Fruit fly (Drosophila melanogaster) whole organism, embryonic: ENCODE results near the gene CG33108.

Experiments
- Antp ChIP-seq: fragments of 200-800 bp; sonication (Bioruptor generic); optimal IDR thresholded peaks from 3 replicates; lab custom pipeline; 2016; ENCODE audit warnings: missing biosample characterization, missing genetic modification characterization
- Atf3 ChIP-seq: fragments of 200-800 bp; sonication (Bioruptor generic); optimal IDR thresholded peaks from 3 replicates; lab custom pipeline; 2016; ENCODE audit warnings: missing biosample characterization, missing genetic modification characterization
- BtbVII ChIP-seq: fragments of 200-800 bp; sonication (Bioruptor generic); optimal IDR thresholded peaks from 3 replicates; lab custom pipeline; 2017; ENCODE audit warnings: missing biosample characterization, mild to moderate bottlenecking, missing genetic modification characterization
- CG11560 ChIP-seq: fragments of 200-800 bp; sonication (Bioruptor generic); IDR thresholded peaks from 3 replicates; pipeline ENCODE4 v1.3.6; 2022; ENCODE audit warnings: missing biosample characterization, missing genetic modification characterization
- CG11695 ChIP-seq: fragments of 200-800 bp; sonication (Bioruptor generic); IDR thresholded peaks from 3 replicates; pipeline ENCODE4 v1.3.6; 2022; ENCODE audit warnings: missing biosample characterization, missing genetic modification characterization
- CG13296 ChIP-seq: fragments of 200-800 bp; sonication (Bioruptor generic); optimal IDR thresholded peaks from 3 replicates; lab custom pipeline; 2018; ENCODE audit warnings: missing biosample characterization, mild to moderate bottlenecking, missing genetic modification characterization
- CG15479 ChIP-seq: fragments of 200-800 bp; sonication (Bioruptor generic); optimal IDR thresholded peaks from 3 replicates; lab custom pipeline; 2019; ENCODE audit warnings: missing biosample characterization, mild to moderate bottlenecking, missing genetic modification characterization, moderate library complexity
- CG17829 ChIP-seq: fragments of 200-800 bp; optimal IDR thresholded peaks from 2 replicates; lab custom pipeline; 2019; ENCODE audit warnings: missing biosample characterization, mild to moderate bottlenecking, missing genetic modification characterization, moderate library complexity
- CG18599 ChIP-seq: fragments of 200-800 bp; sonication (Bioruptor generic); optimal IDR thresholded peaks from 3 replicates; lab custom pipeline; 2017; ENCODE audit warnings: missing biosample characterization, missing genetic modification characterization, mild to moderate bottlenecking, moderate library complexity, missing genetic modification reagents
- CG2199 ChIP-seq: fragments of 200-800 bp; sonication (Bioruptor generic); IDR thresholded peaks from 3 replicates; pipeline ENCODE4 v1.3.6; 2022; ENCODE audit warnings: missing biosample characterization, missing genetic modification characterization
- CG2678 ChIP-seq: fragments of 200-800 bp; sonication (Bioruptor generic); optimal IDR thresholded peaks from 3 replicates; lab custom pipeline; 2019; ENCODE audit warnings: missing biosample characterization, mild to moderate bottlenecking, missing genetic modification characterization, moderate library complexity
- CG2875 ChIP-seq: fragments of 200-800 bp; sonication (Bioruptor generic); optimal IDR thresholded peaks from 2 replicates; lab custom pipeline; 2017; ENCODE audit warnings: missing biosample characterization, mild to moderate bottlenecking, missing genetic modification characterization, missing genetic modification reagents
- CG3065 ChIP-seq: fragments of 200-800 bp; sonication (Bioruptor generic); optimal IDR thresholded peaks from 2 replicates; lab custom pipeline; 2016; ENCODE audit warnings: missing biosample characterization, missing genetic modification characterization
- CG31224 ChIP-seq: fragments of 200-800 bp; sonication (Bioruptor generic); IDR thresholded peaks from 2 replicates; pipeline ENCODE4 v1.3.6; 2022; ENCODE audit warnings: missing biosample characterization, missing genetic modification characterization
- CG32772 ChIP-seq: fragments of 200-800 bp; sonication (Bioruptor generic); IDR thresholded peaks from 2 replicates; pipeline ENCODE4 v1.3.6; 2022; ENCODE audit warnings: missing biosample characterization, missing genetic modification characterization
- CG3847 ChIP-seq: fragments of 200-800 bp; sonication (Bioruptor generic); IDR thresholded peaks from 2 replicates; pipeline ENCODE4 v1.3.6; 2022; ENCODE audit warnings: missing biosample characterization, missing genetic modification characterization
- CG4360 ChIP-seq: fragments of 200-800 bp; sonication (Bioruptor generic); IDR thresholded peaks from 2 replicates; pipeline ENCODE4 v1.3.6; 2022; ENCODE audit warnings: missing biosample characterization, missing genetic modification characterization
- CG4404 ChIP-seq: fragments of 200-800 bp; sonication (Bioruptor generic); IDR thresholded peaks from 2 replicates; pipeline ENCODE4 v1.3.6; 2022; ENCODE audit warnings: missing biosample characterization, missing genetic modification characterization
- CG4424 ChIP-seq: fragments of 200-800 bp; sonication (Bioruptor generic); optimal IDR thresholded peaks from 3 replicates; lab custom pipeline; 2016; ENCODE audit warnings: missing biosample characterization, missing genetic modification characterization
- CG6175 ChIP-seq: fragments of 200-800 bp; sonication (Bioruptor generic); IDR thresholded peaks from 3 replicates; pipeline ENCODE4 v1.3.6; 2022; ENCODE audit warnings: missing biosample characterization, missing genetic modification characterization
- CG6272 ChIP-seq: fragments of 200-800 bp; sonication (Bioruptor generic); IDR thresholded peaks from 2 replicates; pipeline ENCODE4 v1.3.6; 2022; ENCODE audit warnings: missing biosample characterization, missing genetic modification characterization
- CG6765 ChIP-seq: fragments of 200-800 bp; sonication (Bioruptor generic); optimal IDR thresholded peaks from 3 replicates; lab custom pipeline; 2017; ENCODE audit warnings: missing biosample characterization, mild to moderate bottlenecking, missing genetic modification characterization
- CG6854 ChIP-seq: fragments of 200-800 bp; sonication (Bioruptor generic); optimal IDR thresholded peaks from 3 replicates; lab custom pipeline; 2017; ENCODE audit warnings: missing biosample characterization, mild to moderate bottlenecking, missing genetic modification characterization
- CG8765 ChIP-seq: fragments of 200-800 bp; sonication (Bioruptor generic); IDR thresholded peaks from 2 replicates; pipeline ENCODE4 v1.3.6; 2022; ENCODE audit warnings: missing biosample characterization, missing genetic modification characterization
- CrebB ChIP-seq: fragments of 200-800 bp; sonication (Bioruptor generic); optimal IDR thresholded peaks from 3 replicates; lab custom pipeline; 2018; ENCODE audit warnings: missing biosample characterization, mild to moderate bottlenecking, missing genetic modification characterization
- Dek ChIP-seq: fragments of 200-800 bp; sonication (Bioruptor generic); optimal IDR thresholded peaks from 3 replicates; lab custom pipeline; 2019; ENCODE audit warnings: missing biosample characterization, mild to moderate bottlenecking, missing genetic modification characterization, moderate library complexity
- Dip2 ChIP-seq: fragments of 200-800 bp; sonication (Bioruptor generic); IDR thresholded peaks from 2 replicates; pipeline ENCODE4 v1.3.6; 2022; ENCODE audit warnings: missing biosample characterization, missing genetic modification characterization
- Fer2 ChIP-seq: fragments of 200-800 bp; sonication (Bioruptor generic); optimal IDR thresholded peaks from 2 replicates; lab custom pipeline; 2018; ENCODE audit warnings: missing biosample characterization, mild to moderate bottlenecking, missing genetic modification characterization, moderate library complexity
- HLH54F ChIP-seq: fragments of 200-800 bp; sonication (Bioruptor generic); optimal IDR thresholded peaks from 3 replicates; lab custom pipeline; 2016; ENCODE audit warnings: missing biosample characterization, missing genetic modification characterization
- Lpt ChIP-seq: fragments of >200 bp; optimal IDR thresholded peaks from 2 replicates; lab custom pipeline; 2018; ENCODE audit warnings: missing biosample characterization, missing genetic modification characterization
- NC2β ChIP-seq: fragments of 200-800 bp; sonication (Bioruptor generic); optimal IDR thresholded peaks from 2 replicates; lab custom pipeline; 2016; ENCODE audit warnings: missing biosample characterization, missing genetic modification characterization
- Rx ChIP-seq: fragments of 200-800 bp; sonication (Bioruptor generic); IDR thresholded peaks from 2 replicates; pipeline ENCODE4 v1.3.6; 2022; ENCODE audit warnings: missing biosample characterization, missing genetic modification characterization
- Sox100B ChIP-seq: fragments of 200-800 bp; sonication (Bioruptor generic); optimal IDR thresholded peaks from 3 replicates; lab custom pipeline; 2018; ENCODE audit warnings: missing biosample characterization, mild to moderate bottlenecking, missing genetic modification characterization
- Stat92E ChIP-seq, 3 experiments: fragments of >200 bp in 2 of 3; fragments of 200-800 bp in 1 of 3; sonication (Bioruptor generic) in 1 of 3; optimal IDR thresholded peaks; 2 replicates each; lab custom pipeline; 2017 to 2019; ENCODE audit warnings: missing biosample characterization in 3 of 3, missing genetic modification characterization in 3 of 3, mild to moderate bottlenecking in 1 of 3, moderate library complexity in 1 of 3
- Taf1 ChIP-seq: fragments of 200-800 bp; sonication (Bioruptor generic); IDR thresholded peaks from 2 replicates; pipeline ENCODE4 v1.3.6; 2022; ENCODE audit warnings: missing biosample characterization, missing genetic modification characterization
- Tbp ChIP-seq: fragments of >200 bp; optimal IDR thresholded peaks from 2 replicates; lab custom pipeline; 2018; ENCODE audit warnings: missing biosample characterization, missing genetic modification characterization
- Xbp1 ChIP-seq: fragments of 200-800 bp; sonication (Bioruptor generic); optimal IDR thresholded peaks from 3 replicates; lab custom pipeline; 2016; ENCODE audit warnings: missing biosample characterization, mild to moderate bottlenecking, missing genetic modification characterization
- YL-1 ChIP-seq: fragments of 200-800 bp; sonication (Bioruptor generic); optimal IDR thresholded peaks from 3 replicates; lab custom pipeline; 2017; ENCODE audit warnings: missing biosample characterization, mild to moderate bottlenecking, missing genetic modification characterization
- bowl ChIP-seq: fragments of 200-800 bp; sonication (Bioruptor generic); IDR thresholded peaks from 2 replicates; pipeline ENCODE4 v1.3.6; 2022; ENCODE audit warnings: missing biosample characterization, missing genetic modification characterization
- ewg ChIP-seq: fragments of 200-800 bp; sonication (Bioruptor generic); optimal IDR thresholded peaks from 3 replicates; lab custom pipeline; 2017; ENCODE audit warnings: mild to moderate bottlenecking, missing biosample characterization, missing genetic modification reagents, missing genetic modification characterization
- fd3F ChIP-seq: fragments of 200-800 bp; sonication (Bioruptor generic); optimal IDR thresholded peaks from 2 replicates; lab custom pipeline; 2018; ENCODE audit warnings: missing biosample characterization, mild to moderate bottlenecking, missing genetic modification characterization, moderate library complexity
- gro ChIP-seq: fragments of 200-800 bp; sonication (Bioruptor generic); optimal IDR thresholded peaks from 2 replicates; lab custom pipeline; 2016; ENCODE audit warnings: missing biosample characterization, missing genetic modification characterization
- hth ChIP-seq: fragments of >200 bp; optimal IDR thresholded peaks from 2 replicates; lab custom pipeline; 2017; ENCODE audit warnings: inconsistent platforms
- luna ChIP-seq: fragments of 200-800 bp; sonication (Bioruptor generic); optimal IDR thresholded peaks from 2 replicates; lab custom pipeline; 2016; ENCODE audit warnings: missing biosample characterization, missing genetic modification characterization
- nerfin-1 ChIP-seq: fragments of 200-800 bp; sonication (Bioruptor generic); optimal IDR thresholded peaks from 3 replicates; lab custom pipeline; 2019; ENCODE audit warnings: missing biosample characterization, mild to moderate bottlenecking, missing genetic modification characterization, moderate library complexity
- sna ChIP-seq: fragments of 200-800 bp; sonication (Bioruptor generic); IDR thresholded peaks from 2 replicates; pipeline ENCODE4 v1.3.6; 2022; ENCODE audit warnings: missing biosample characterization, missing genetic modification characterization; ENCODE audit not compliant: partially characterized antibody
- stc ChIP-seq: fragments of 200-800 bp; sonication (Bioruptor generic); IDR thresholded peaks from 2 replicates; pipeline ENCODE4 v1.3.6; 2022; ENCODE audit warnings: missing biosample characterization, missing genetic modification characterization
- tx ChIP-seq: fragments of 200-800 bp; sonication (Bioruptor generic); optimal IDR thresholded peaks from 2 replicates; lab custom pipeline; 2016; ENCODE audit warnings: missing biosample characterization, missing genetic modification characterization
- usp ChIP-seq: fragments of >200 bp; optimal IDR thresholded peaks from 2 replicates; lab custom pipeline; 2017; ENCODE audit warnings: missing biosample characterization, missing genetic modification characterization
- zf30C ChIP-seq: fragments of 200-800 bp; sonication (Bioruptor generic); optimal IDR thresholded peaks from 3 replicates; lab custom pipeline; 2018; ENCODE audit warnings: missing biosample characterization, mild to moderate bottlenecking, missing genetic modification characterization
- zfh1 ChIP-seq: fragments of 200-800 bp; sonication (Bioruptor generic); IDR thresholded peaks from 3 replicates; pipeline ENCODE4 v1.3.6; 2022; ENCODE audit warnings: missing biosample characterization, missing genetic modification characterization

Gene CG33108

dm6 chr3R:24025715-24026467 lies 30.4 kb downstream of the CG33108 start (continued):
- TF ChIP-seq CG11560 (tag; lab: Robert Waterston, UW) (no peak), CG6854 (GFP tag; lab: Kevin White, UChicago) (no peak), CG31224 (GFP tag; lab: Robert Waterston, UW) (no peak), CG13296 (no peak), BtbVII (no peak), CG3065 (GFP tag; lab: Kevin White, UChicago) (no peak), tx (GFP tag; lab: Kevin White, UChicago) (peak; percentile 6), usp (GFP tag; lab: Kevin White, UChicago) (no peak), CG15479 (GFP tag; lab: Kevin White, UChicago) (no peak), HLH54F (GFP tag; lab: Kevin White, UChicago) (no peak), CG4424 (peak; percentile 35), CG32772 (GFP tag; lab: Robert Waterston, UW) (peak; percentile 38; the same call in 1 of the 2 replicates), zfh1 (GFP tag; lab: Robert Waterston, UW) (no peak), Dip2 (no peak), Dek (tag; lab: Kevin White, UChicago) (no peak), CG17829 (peak; percentile 13), sna (GFP tag; lab: Robert Waterston, UW) (no peak), Rx (GFP tag; lab: Robert Waterston, UW) (no peak), Xbp1 (GFP tag; lab: Kevin White, UChicago) (peak; percentile 49), Lpt (GFP tag; lab: Kevin White, UChicago) (no peak), bowl (GFP tag; lab: Robert Waterston, UW) (no peak), CG2678 (tag; lab: Kevin White, UChicago) (peak; percentile 62), CG3847 (GFP tag; lab: Robert Waterston, UW) (no peak), Taf1 (GFP tag; lab: Robert Waterston, UW) (no peak), NC2β (no peak), stc (GFP tag; lab: Robert Waterston, UW) (no peak), zf30C (GFP tag; lab: Kevin White, UChicago) (no peak), nerfin-1 (no peak), CG18599 (GFP tag; lab: Kevin White, UChicago) (no peak), Tbp (GFP tag; lab: Kevin White, UChicago) (no peak), ewg (GFP tag; lab: Kevin White, UChicago) (no peak), CG11695 (GFP tag; lab: Robert Waterston, UW) (peak; percentile 37; the same call in 1 of the 3 replicates), CG4360 (GFP tag; lab: Robert Waterston, UW) (no peak), CG6175 (GFP tag; lab: Robert Waterston, UW) (no peak), Fer2 (tag; lab: Kevin White, UChicago) (no peak), luna (GFP tag; lab: Kevin White, UChicago) (no peak), CG2199 (GFP tag; lab: Robert Waterston, UW) (no peak), hth (no peak), Atf3 (GFP tag; lab: Kevin White, UChicago) (peak; percentile 34), CG2875 (GFP tag; lab: Kevin White, UChicago) (no peak), CG6272 (GFP tag; lab: Robert Waterston, UW) (no peak), fd3F (GFP tag; lab: Kevin White, UChicago) (no peak), gro (GFP tag; lab: Kevin White, UChicago) (no peak), CG4404 (no peak), CG6765 (no peak), Sox100B (GFP tag; lab: Kevin White, UChicago) (no peak), CrebB (tag; lab: Kevin White, UChicago) (no peak), CG8765 (GFP tag; lab: Robert Waterston, UW) (no peak), Antp (GFP tag; lab: Kevin White, UChicago) (no peak), YL-1 (GFP tag; lab: Kevin White, UChicago) (no peak), Stat92E (GFP tag; optimal IDR thresholded peaks at IDR 0.05; lab: Kevin White, UChicago) (no peak)
